Fruit fly (Drosophila melanogaster) Kc167 (cell line): Measurements from ENCODE around the gene CG4783.

ENCODE experiments used
- h ChIP-seq: fragments of >200 bp; optimal IDR thresholded peaks from 3 replicates; lab custom pipeline; 2018; ENCODE audit warnings: missing external identifiers
- insv ChIP-seq: fragments of >200 bp; optimal IDR thresholded peaks from 3 replicates; lab custom pipeline; 2018; ENCODE audit warnings: missing external identifiers
- psq ChIP-seq: fragments of >200 bp; optimal IDR thresholded peaks from 2 replicates; lab custom pipeline; 2017; ENCODE audit warnings: missing external identifiers

- no peak for TF ChIP-seq psq (lab: Kevin White, UChicago)
- no peak for TF ChIP-seq h (lab: Kevin White, UChicago)
- TF ChIP-seq insv (lab: Kevin White, UChicago) = no peak
These were observed 37.1 kb downstream of the CG4783 start for dm6 chr3R:19985376-19985775.
